Worm (Caenorhabditis elegans) whole organism, midembryonic: ENCODE results near the gene sulp-4.

Source experiments
- T22C8.4 ChIP-seq: fragments of 200-800 bp; sonication (Bioruptor generic); IDR thresholded peaks from 2 replicates; pipeline ENCODE4 v1.3.6; 2022; ENCODE audit warnings: missing genetic modification characterization, missing compliant biosample characterization
- cog-1 ChIP-seq: sonication (generic microtip); optimal IDR thresholded peaks from 2 replicates; lab custom pipeline; 2016; ENCODE audit warnings: missing genetic modification characterization, missing compliant biosample characterization
- flt-1 ChIP-seq: fragments of 200-800 bp; sonication (Bioruptor generic); IDR thresholded peaks from 2 replicates; pipeline ENCODE4 v1.3.6; 2022; ENCODE audit warnings: missing genetic modification characterization, missing compliant biosample characterization
- klf-2 ChIP-seq: fragments of 200-800 bp; sonication (Bioruptor generic); conservative IDR thresholded peaks from 2 replicates; pipeline ENCODE4 v1.3.6; 2022; ENCODE audit warnings: missing genetic modification reagents, missing genetic modification characterization, missing compliant biosample characterization
- med-1 ChIP-seq: sonication (generic microtip); optimal IDR thresholded peaks from 2 replicates; lab custom pipeline; 2017; ENCODE audit warnings: missing genetic modification characterization, mild to moderate bottlenecking, missing compliant biosample characterization, antibody characterized with exemption, missing genetic modification reagents; ENCODE audit not compliant: insufficient read depth
- ref-1 ChIP-seq: fragments of 200-800 bp; sonication (Bioruptor generic); conservative IDR thresholded peaks from 2 replicates; pipeline ENCODE4 v1.3.6; 2022; ENCODE audit warnings: missing genetic modification reagents, missing genetic modification characterization, missing compliant biosample characterization
- tab-1 ChIP-seq: fragments of 200-800 bp; sonication (Bioruptor generic); IDR thresholded peaks from 2 replicates; pipeline ENCODE4 v1.3.6; 2022; ENCODE audit warnings: missing genetic modification characterization, missing compliant biosample characterization
- ztf-23 ChIP-seq: fragments of 200-800 bp; sonication (Bioruptor generic); IDR thresholded peaks from 2 replicates; pipeline ENCODE4 v1.3.6; 2022; ENCODE audit warnings: missing genetic modification reagents, missing genetic modification characterization, missing compliant biosample characterization
- ztf-29 ChIP-seq: fragments of 200-800 bp; sonication (Bioruptor generic); IDR thresholded peaks from 2 replicates; pipeline ENCODE4 v1.3.6; 2022; ENCODE audit warnings: missing genetic modification reagents, missing genetic modification characterization, missing compliant biosample characterization

- TF ChIP-seq med-1 (GFP tag; lab: Kevin White, UChicago) (no peak), ztf-23 (GFP tag; lab: Robert Waterston, UW) (no peak), cog-1 (tag; lab: Kevin White, UChicago) (no peak), T22C8.4 (GFP tag; lab: Robert Waterston, UW) (no peak), ztf-29 (GFP tag; lab: Robert Waterston, UW) (no peak), flt-1 (no peak), tab-1 (GFP tag; lab: Robert Waterston, UW) (no peak), ref-1 (GFP tag; lab: Robert Waterston, UW) (no peak), klf-2 (GFP tag; lab: Robert Waterston, UW) (no peak)
Observed at ce11 chrV:11919639-11920038, 44.5 kb downstream of the sulp-4 start.
